Worm (Caenorhabditis elegans): ENCODE results near the gene duo-1.
A peak's percentile ranks its signal among the peaks of the same experiment; 100 is the strongest.

The duo-1 gene

DNA sequence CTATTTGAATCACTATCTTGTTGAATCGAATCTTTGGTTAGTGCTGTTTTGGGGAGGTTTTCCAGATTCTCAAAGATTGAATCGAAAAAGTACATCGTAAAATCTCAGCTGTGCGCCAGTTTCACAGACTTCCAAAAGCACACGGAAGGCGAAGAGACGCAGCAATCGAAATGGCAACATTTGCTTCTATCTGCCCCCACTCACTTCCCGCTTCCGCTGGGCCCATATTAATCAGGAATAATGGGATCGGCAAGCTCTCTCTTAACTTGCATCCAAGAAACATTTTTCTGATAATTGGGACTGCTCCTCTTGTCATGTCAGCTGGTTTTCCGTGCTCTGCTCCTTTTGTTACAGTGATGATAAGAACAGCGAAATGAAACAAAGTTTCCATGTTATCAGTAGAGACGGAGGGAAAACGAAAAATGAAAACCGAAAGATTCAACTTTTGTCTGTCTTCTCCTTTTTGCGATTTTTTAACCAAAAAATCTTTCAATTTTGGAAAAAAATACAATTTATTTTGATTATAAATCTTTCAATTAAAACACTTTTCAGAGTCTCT is 18.8 kb upstream of the duo-1 start:
- TF ChIP-seq fkh-4 (tag; optimal IDR thresholded peaks at IDR 0.05; ENCODE audit: borderline replicate concordance): no peak
- TF ChIP-seq jun-1 (tag; optimal IDR thresholded peaks at IDR 0.05): no peak
- TF ChIP-seq skn-1 (tag; optimal IDR thresholded peaks at IDR 0.05): no peak
- TF ChIP-seq blmp-1 (tag; optimal IDR thresholded peaks at IDR 0.05): peak; percentile 51
- TF ChIP-seq lsy-2 (tag; optimal IDR thresholded peaks at IDR 0.05): peak in 1 of 2 experiments; percentile 37
- no peak for TF ChIP-seq efl-3 (GFP tag; optimal IDR thresholded peaks at IDR 0.05)
- no peak for TF ChIP-seq ztf-11 (tag; optimal IDR thresholded peaks at IDR 0.05)
- TF ChIP-seq pax-3 (tag; optimal IDR thresholded peaks at IDR 0.05): no peak
- TF ChIP-seq nhr-71 (tag; optimal IDR thresholded peaks at IDR 0.05): peak; percentile 55
- no peak for TF ChIP-seq xbp-1 (tag; optimal IDR thresholded peaks at IDR 0.05)
- peak; percentile 0 for TF ChIP-seq nhr-47 (tag; optimal IDR thresholded peaks at IDR 0.05)
- TF ChIP-seq nhr-28 (tag; optimal IDR thresholded peaks at IDR 0.05): no peak
- no peak for TF ChIP-seq nhr-90 (tag; optimal IDR thresholded peaks at IDR 0.05; ENCODE audit: poor library complexity)
- no peak for TF ChIP-seq ceh-82 (tag; optimal IDR thresholded peaks at IDR 0.05)
- TF ChIP-seq mdl-1 (tag; optimal IDR thresholded peaks at IDR 0.05): no peak
- peak; percentile 61 for TF ChIP-seq lin-14 (GFP tag; optimal IDR thresholded peaks at IDR 0.05)
- TF ChIP-seq fkh-8 (tag; optimal IDR thresholded peaks at IDR 0.05): no peak
- peak; percentile 11 for TF ChIP-seq snu-23 (GFP tag; optimal IDR thresholded peaks at IDR 0.05)
- TF ChIP-seq elt-2 (tag; optimal IDR thresholded peaks at IDR 0.05): peak; percentile 66
- no peak for TF ChIP-seq tbx-2 (tag; optimal IDR thresholded peaks at IDR 0.05)
- no peak for TF ChIP-seq efl-1 (optimal IDR thresholded peaks at IDR 0.05)
- TF ChIP-seq efl-1 (GFP tag; optimal IDR thresholded peaks at IDR 0.05 in 1 of 2): peak in 1 of 2 experiments; percentile 90
- TF ChIP-seq ama-1 (optimal IDR thresholded peaks at IDR 0.05): no peak
- TF ChIP-seq lin-35 (GFP tag; optimal IDR thresholded peaks at IDR 0.05): peak in 1 of 2 experiments; percentile 38
- TF ChIP-seq C34B4.2 (tag; optimal IDR thresholded peaks at IDR 0.05): no peak
- TF ChIP-seq ztf-4 (tag; optimal IDR thresholded peaks at IDR 0.05): no peak
- TF ChIP-seq unc-86 (tag; optimal IDR thresholded peaks at IDR 0.05): no peak
- TF ChIP-seq F16B12.6 (tag; optimal IDR thresholded peaks at IDR 0.05): no peak
- peak; percentile 10 for TF ChIP-seq mep-1 (tag; optimal IDR thresholded peaks at IDR 0.05)
- peak; percentile 17; the same call in 1 of the 2 replicates for TF ChIP-seq nhr-19 (GFP tag; conservative IDR thresholded peaks at IDR 0.05)
- TF ChIP-seq nhr-77 (tag; optimal IDR thresholded peaks at IDR 0.05): no peak
- TF ChIP-seq C04F5.9 (tag; optimal IDR thresholded peaks at IDR 0.05): no peak
- TF ChIP-seq rnt-1 (tag; optimal IDR thresholded peaks at IDR 0.05): peak; percentile 67
- no peak for TF ChIP-seq zip-4 (GFP tag; optimal IDR thresholded peaks at IDR 0.05)
- TF ChIP-seq alr-1 (tag; optimal IDR thresholded peaks at IDR 0.05; ENCODE audit: borderline replicate concordance): no peak
- TF ChIP-seq nhr-20 (tag; optimal IDR thresholded peaks at IDR 0.05): peak; percentile 1
- TF ChIP-seq nhr-85 (tag): peak; percentile 34
- TF ChIP-seq vab-15 (tag; optimal IDR thresholded peaks at IDR 0.05): no peak
- TF ChIP-seq C16A3.4 (tag; optimal IDR thresholded peaks at IDR 0.05): no peak
- TF ChIP-seq nhr-76 (tag; optimal IDR thresholded peaks at IDR 0.05): no peak
- TF ChIP-seq isw-1 (GFP tag; IDR thresholded peaks at IDR 0.05): no peak

- TF ChIP-seq nhr-85 (tag): peak; percentile 46
- peak; percentile 62 for TF ChIP-seq lin-14 (GFP tag; optimal IDR thresholded peaks at IDR 0.05)
- no peak for TF ChIP-seq hlh-17 (GFP tag; optimal IDR thresholded peaks at IDR 0.05; ENCODE audit: borderline replicate concordance)
- TF ChIP-seq unc-86 (tag; optimal IDR thresholded peaks at IDR 0.05): no peak
- TF ChIP-seq efl-1 (optimal IDR thresholded peaks at IDR 0.05): no peak
- peak in 1 of 2 experiments; percentile 83 for TF ChIP-seq efl-1 (GFP tag; optimal IDR thresholded peaks at IDR 0.05 in 1 of 2)
- no peak for TF ChIP-seq aly-2 (tag; optimal IDR thresholded peaks at IDR 0.05)
Observed at ce11 chrV:11536667-11537066, 17.8 kb upstream of the duo-1 start.

Data from whole organism, L1 larva.